Fruit fly (Drosophila melanogaster) whole organism, adult: ENCODE data around the gene CG34130.

Experiments
- CG11617 ChIP-seq: fragments of 200-800 bp; sonication (Bioruptor generic); optimal IDR thresholded peaks from 2 replicates; lab custom pipeline; 2017; ENCODE audit warnings: mild to moderate bottlenecking, missing biosample characterization, missing genetic modification reagents, missing genetic modification characterization
- CG12768 ChIP-seq: fragments of 200-800 bp; sonication (Bioruptor generic); optimal IDR thresholded peaks from 2 replicates; lab custom pipeline; 2017; ENCODE audit warnings: missing biosample characterization, missing genetic modification characterization, mild to moderate bottlenecking, moderate library complexity, missing genetic modification reagents
- CG14711 ChIP-seq: fragments of 200-800 bp; sonication (Bioruptor generic); optimal IDR thresholded peaks from 2 replicates; lab custom pipeline; 2018; ENCODE audit warnings: missing biosample characterization, mild to moderate bottlenecking, missing genetic modification characterization, moderate library complexity
- CG1620 ChIP-seq: fragments of 200-800 bp; sonication (Bioruptor generic); optimal IDR thresholded peaks from 2 replicates; lab custom pipeline; 2016; ENCODE audit warnings: missing biosample characterization, missing genetic modification characterization
- CG33017 ChIP-seq: fragments of 200-800 bp; sonication (Bioruptor generic); optimal IDR thresholded peaks from 2 replicates; lab custom pipeline; 2018; ENCODE audit warnings: missing biosample characterization, mild to moderate bottlenecking, missing genetic modification characterization, moderate library complexity
- CG5204 ChIP-seq: fragments of 200-800 bp; sonication (Bioruptor generic); optimal IDR thresholded peaks from 2 replicates; lab custom pipeline; 2016; ENCODE audit warnings: missing biosample characterization, missing genetic modification characterization
- CG7045 ChIP-seq: fragments of 200-800 bp; sonication (Bioruptor generic); optimal IDR thresholded peaks from 2 replicates; lab custom pipeline; 2017; ENCODE audit warnings: missing biosample characterization, mild to moderate bottlenecking, missing genetic modification characterization
- CG7101 ChIP-seq: fragments of 200-800 bp; sonication (Bioruptor generic); optimal IDR thresholded peaks from 2 replicates; lab custom pipeline; 2018; ENCODE audit warnings: missing biosample characterization, mild to moderate bottlenecking, missing genetic modification characterization, moderate library complexity
- Clk ChIP-seq: fragments of 200-800 bp; sonication (Bioruptor generic); optimal IDR thresholded peaks from 2 replicates; lab custom pipeline; 2017; ENCODE audit warnings: missing biosample characterization, missing genetic modification characterization
- Crg-1 ChIP-seq: fragments of 200-800 bp; sonication (Bioruptor generic); optimal IDR thresholded peaks from 2 replicates; lab custom pipeline; 2016; ENCODE audit warnings: missing biosample characterization, missing genetic modification characterization
- Hr96 ChIP-seq: fragments of 200-800 bp; sonication (Bioruptor generic); optimal IDR thresholded peaks from 2 replicates; lab custom pipeline; 2016; ENCODE audit warnings: missing biosample characterization, missing genetic modification characterization
- Mnt ChIP-seq: fragments of 200-800 bp; sonication (Bioruptor generic); optimal IDR thresholded peaks from 2 replicates; lab custom pipeline; 2016; ENCODE audit warnings: missing biosample characterization, mild to moderate bottlenecking, missing genetic modification characterization
- bab1 ChIP-seq: fragments of 200-800 bp; sonication (Bioruptor generic); optimal IDR thresholded peaks from 3 replicates; lab custom pipeline; 2019; ENCODE audit warnings: missing biosample characterization, mild to moderate bottlenecking, missing genetic modification characterization, moderate library complexity
- cic ChIP-seq: fragments of 200-800 bp; sonication (Bioruptor generic); optimal IDR thresholded peaks from 2 replicates; lab custom pipeline; 2017; ENCODE audit warnings: missing biosample characterization, mild to moderate bottlenecking, missing genetic modification characterization, moderate library complexity
- cnc ChIP-seq, 2 experiments: fragments of >200 bp; optimal IDR thresholded peaks; 2 replicates each; lab custom pipeline; 2017
- kay ChIP-seq: fragments of 200-800 bp; sonication (Bioruptor generic); peaks from one replicate; lab custom pipeline; 2016; ENCODE audit warnings: missing biosample characterization, missing genetic modification characterization, borderline replicate concordance
- ovo ChIP-seq: fragments of 200-800 bp; sonication (Bioruptor generic); optimal IDR thresholded peaks from 2 replicates; lab custom pipeline; 2016; ENCODE audit warnings: missing biosample characterization, missing genetic modification characterization
- pad ChIP-seq: fragments of 200-800 bp; sonication (Bioruptor generic); optimal IDR thresholded peaks from 3 replicates; lab custom pipeline; 2017; ENCODE audit warnings: missing biosample characterization, missing genetic modification characterization, mild to moderate bottlenecking, moderate library complexity, missing genetic modification reagents
- tj ChIP-seq: fragments of 200-800 bp; sonication (Bioruptor generic); optimal IDR thresholded peaks from 3 replicates; lab custom pipeline; 2017; ENCODE audit warnings: missing biosample characterization, mild to moderate bottlenecking, missing genetic modification characterization, moderate library complexity
- toe ChIP-seq: fragments of 200-800 bp; sonication (Bioruptor generic); optimal IDR thresholded peaks from 2 replicates; lab custom pipeline; 2016; ENCODE audit warnings: missing biosample characterization, missing genetic modification characterization

The CG34130 gene

dm6 chr3R:26189877-26190276 is at the start of gene CG34130:
CG34130 (minus strand) TSS chr3R:26189977.
- TF ChIP-seq CG12768: no peak
- no peak for TF ChIP-seq cic (GFP tag; lab: Kevin White, UChicago)
- no peak for TF ChIP-seq CG33017 (tag; lab: Kevin White, UChicago)
- no peak for TF ChIP-seq CG1620 (GFP tag; lab: Kevin White, UChicago)
- no peak for TF ChIP-seq Hr96 (GFP tag; lab: Kevin White, UChicago)
- TF ChIP-seq CG11617 (GFP tag; lab: Kevin White, UChicago): no peak
- TF ChIP-seq tj: no peak
- TF ChIP-seq Mnt: no peak
- no peak for TF ChIP-seq CG7101 (tag; lab: Kevin White, UChicago)
- no peak for TF ChIP-seq Crg-1 (GFP tag; lab: Kevin White, UChicago)
- TF ChIP-seq CG5204 (GFP tag; lab: Kevin White, UChicago): no peak
- no peak for TF ChIP-seq kay
- no peak for TF ChIP-seq Clk (GFP tag; lab: Kevin White, UChicago)
- TF ChIP-seq bab1 (GFP tag; lab: Kevin White, UChicago): no peak

- TF ChIP-seq CG14711 (tag; lab: Kevin White, UChicago) (no peak), Clk (GFP tag; lab: Kevin White, UChicago) (no peak), Hr96 (GFP tag; lab: Kevin White, UChicago) (no peak), CG33017 (tag; lab: Kevin White, UChicago) (no peak), cnc (optimal IDR thresholded peaks at IDR 0.05; lab: Kevin White, UChicago) (no peak), Mnt (no peak), CG12768 (no peak), CG1620 (GFP tag; lab: Kevin White, UChicago) (no peak), kay (no peak), pad (GFP tag; lab: Kevin White, UChicago) (no peak), Crg-1 (GFP tag; lab: Kevin White, UChicago) (no peak), CG11617 (GFP tag; lab: Kevin White, UChicago) (no peak), CG5204 (GFP tag; lab: Kevin White, UChicago) (no peak), cic (GFP tag; lab: Kevin White, UChicago) (no peak), toe (GFP tag; lab: Kevin White, UChicago) (no peak), CG7045 (GFP tag; lab: Kevin White, UChicago) (no peak), tj (no peak)
Observed at dm6 chr3R:26238945-26239344, 49.2 kb upstream of the CG34130 start.

dm6 chr3R:26237496-26237895 is 47.7 kb upstream of the CG34130 start:
- no peak for TF ChIP-seq kay
- TF ChIP-seq Hr96 (GFP tag; lab: Kevin White, UChicago): no peak
- TF ChIP-seq toe (GFP tag; lab: Kevin White, UChicago): no peak
- TF ChIP-seq CG12768: no peak
- no peak for TF ChIP-seq CG7045 (GFP tag; lab: Kevin White, UChicago)
- no peak for TF ChIP-seq CG11617 (GFP tag; lab: Kevin White, UChicago)
- no peak for TF ChIP-seq cnc (optimal IDR thresholded peaks at IDR 0.05; lab: Kevin White, UChicago)
- no peak for TF ChIP-seq Clk (GFP tag; lab: Kevin White, UChicago)
- no peak for TF ChIP-seq tj
- no peak for TF ChIP-seq bab1 (GFP tag; lab: Kevin White, UChicago)
- no peak for TF ChIP-seq CG33017 (tag; lab: Kevin White, UChicago)

- TF ChIP-seq CG12768: no peak
- TF ChIP-seq kay: no peak
- TF ChIP-seq pad (GFP tag; lab: Kevin White, UChicago): no peak
- no peak for TF ChIP-seq bab1 (GFP tag; lab: Kevin White, UChicago)
- no peak for TF ChIP-seq cnc (optimal IDR thresholded peaks at IDR 0.05; lab: Kevin White, UChicago)
- TF ChIP-seq Crg-1 (GFP tag; lab: Kevin White, UChicago): no peak
- no peak for TF ChIP-seq Mnt
- TF ChIP-seq CG5204 (GFP tag; lab: Kevin White, UChicago): no peak
- TF ChIP-seq Hr96 (GFP tag; lab: Kevin White, UChicago): no peak
- TF ChIP-seq Clk (GFP tag; lab: Kevin White, UChicago): no peak
- TF ChIP-seq CG1620 (GFP tag; lab: Kevin White, UChicago): no peak
- no peak for TF ChIP-seq tj
- TF ChIP-seq CG7045 (GFP tag; lab: Kevin White, UChicago): no peak
- no peak for TF ChIP-seq CG7101 (tag; lab: Kevin White, UChicago)
- TF ChIP-seq ovo (GFP tag; lab: Kevin White, UChicago): no peak
- TF ChIP-seq CG11617 (GFP tag; lab: Kevin White, UChicago): no peak
- TF ChIP-seq CG14711 (tag; lab: Kevin White, UChicago): no peak
- TF ChIP-seq CG33017 (tag; lab: Kevin White, UChicago): no peak
- no peak for TF ChIP-seq cic (GFP tag; lab: Kevin White, UChicago)
- no peak for TF ChIP-seq toe (GFP tag; lab: Kevin White, UChicago)
Observed at dm6 chr3R:26235034-26235433, 45.3 kb upstream of the CG34130 start.

dm6 chr3R:26230016-26230415 is 40.2 kb upstream of the CG34130 start, which contains the start of gene CG12290:
CG12290 (plus strand) TSS chr3R:26230248.
- TF ChIP-seq toe (GFP tag; lab: Kevin White, UChicago) (no peak), Mnt (peak; percentile 59), CG12768 (peak; percentile 8), CG7101 (tag; lab: Kevin White, UChicago) (peak; percentile 16), CG7045 (GFP tag; lab: Kevin White, UChicago) (peak; percentile 20), Clk (GFP tag; lab: Kevin White, UChicago) (peak; percentile 46), cnc (optimal IDR thresholded peaks at IDR 0.05; lab: Kevin White, UChicago) (no peak), pad (GFP tag; lab: Kevin White, UChicago) (no peak), cic (GFP tag; lab: Kevin White, UChicago) (peak; percentile 27), tj (peak; percentile 13), CG1620 (GFP tag; lab: Kevin White, UChicago) (peak; percentile 17), CG5204 (GFP tag; lab: Kevin White, UChicago) (no peak), CG11617 (GFP tag; lab: Kevin White, UChicago) (peak; percentile 15), ovo (GFP tag; lab: Kevin White, UChicago) (no peak), bab1 (GFP tag; lab: Kevin White, UChicago) (peak; percentile 43), Crg-1 (GFP tag; lab: Kevin White, UChicago) (peak; percentile 29), Hr96 (GFP tag; lab: Kevin White, UChicago) (no peak), CG14711 (tag; lab: Kevin White, UChicago) (peak; percentile 34), CG33017 (tag; lab: Kevin White, UChicago) (peak; percentile 13), kay (no peak)
